Fruit fly (Drosophila melanogaster): ENCODE measurements around the gene SdhD.

SdhD gene

DNA sequence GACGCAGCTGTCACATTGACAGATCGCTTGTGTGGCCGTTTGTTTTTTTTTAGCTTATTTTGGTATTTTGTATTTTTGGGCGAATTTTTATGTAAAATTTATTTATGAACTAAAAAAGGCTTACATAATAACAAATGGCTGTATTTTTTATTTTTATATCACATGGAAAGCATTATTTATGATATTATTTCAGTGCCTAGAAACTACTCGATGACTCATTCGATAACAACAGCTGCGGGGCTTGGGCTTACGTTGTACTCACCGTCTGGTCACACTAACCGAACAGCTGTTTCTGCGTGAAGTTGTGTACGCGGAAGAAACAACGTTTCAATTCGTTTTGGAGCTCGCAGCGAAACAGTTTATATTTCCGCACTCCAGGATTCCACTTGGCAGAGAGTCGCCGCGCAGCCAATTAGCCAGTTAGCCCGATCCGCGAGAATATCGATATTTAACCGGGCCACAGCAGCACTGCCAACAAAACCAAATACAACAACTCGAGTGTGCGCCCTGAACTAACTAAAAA lies 27.3 kb downstream of the SdhD start, which contains the start of the genes Hmgcr and Rpn9:
Gene Hmgcr, plus strand, starts transcription at position 335 of the 523 bp plus-strand sequence.
Gene Rpn9, minus strand, starts transcription at position 473 of the 523 bp plus-strand sequence.
- TF ChIP-seq noc (tag; optimal IDR thresholded peaks at IDR 0.05) = no peak

DNA sequence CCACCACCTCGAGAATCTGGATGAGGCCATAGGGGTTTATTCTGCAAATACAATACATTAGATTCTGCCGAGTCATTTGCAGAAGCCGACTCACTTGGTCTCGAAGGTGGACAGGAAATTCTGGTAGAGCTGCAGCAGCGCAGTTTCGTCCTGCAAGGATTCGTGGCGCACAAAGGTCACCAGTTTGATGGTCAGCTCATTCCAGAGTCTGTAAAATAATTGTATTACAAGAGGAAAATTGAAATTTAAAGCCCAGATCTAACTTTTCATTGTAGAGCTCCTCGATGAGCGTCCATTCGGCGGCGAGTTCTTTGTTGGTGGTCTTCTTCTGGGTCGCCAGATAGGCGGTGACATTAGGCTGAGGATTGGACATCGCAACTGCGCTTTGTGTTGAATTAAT lies 27.9 kb downstream of the SdhD start:
- TF ChIP-seq noc (tag; optimal IDR thresholded peaks at IDR 0.05) = no peak

DNA sequence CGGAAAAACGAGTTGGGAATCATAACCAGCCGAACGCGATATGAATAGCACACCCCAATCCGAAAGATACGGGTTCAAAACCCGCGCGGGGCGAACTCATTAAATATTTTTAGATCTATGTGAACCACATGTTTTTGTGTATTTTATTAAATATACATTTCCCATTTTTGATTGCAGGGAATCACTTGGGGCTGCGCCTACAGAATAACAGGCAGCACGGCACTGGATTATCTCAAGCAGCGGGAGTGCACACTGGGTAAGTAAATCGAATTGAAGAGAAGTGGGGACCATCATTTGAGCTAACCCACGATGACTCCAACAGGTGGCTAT lies 30.0 kb downstream of the SdhD start:
- TF ChIP-seq noc (tag; optimal IDR thresholded peaks at IDR 0.05) = no peak

DNA sequence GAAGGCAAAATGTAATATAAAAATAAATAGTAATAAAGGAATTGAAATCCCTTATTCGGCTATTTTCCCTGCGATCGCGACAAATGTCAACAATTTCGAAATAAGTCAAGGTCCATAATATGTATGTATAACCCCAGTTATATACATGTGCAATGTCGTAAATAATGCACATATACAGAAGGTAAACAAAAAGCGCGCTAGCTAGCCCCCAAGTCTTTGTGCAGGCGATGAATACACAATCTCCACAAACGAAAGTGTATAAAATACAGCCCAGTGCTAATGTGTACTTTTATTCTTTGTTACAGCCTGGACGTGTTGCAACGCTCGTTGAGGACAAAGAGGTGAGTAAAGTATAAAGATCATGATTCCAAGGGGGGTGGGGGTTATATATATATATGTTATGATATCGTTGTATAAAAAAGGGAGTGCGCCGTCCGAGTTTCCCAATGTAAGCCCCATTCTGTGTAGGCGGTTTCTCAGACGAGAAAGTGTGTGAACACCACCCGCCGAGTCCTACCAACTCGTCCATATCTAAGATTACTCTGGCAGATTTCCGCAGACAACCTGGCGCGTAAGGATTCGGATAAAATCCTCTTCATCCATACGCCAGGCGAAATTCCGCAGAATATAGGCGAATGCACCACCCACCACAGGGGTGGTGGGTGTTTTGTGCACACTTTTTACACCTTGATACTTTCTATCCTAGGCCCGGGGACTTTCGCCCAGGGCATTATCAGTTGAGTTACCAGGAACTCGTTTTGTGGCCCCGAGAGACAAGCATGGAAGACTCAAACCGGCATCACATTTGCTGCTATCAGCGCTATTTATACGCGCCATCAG lies 30.5 kb downstream of the SdhD start:
- no peak for TF ChIP-seq noc (tag; optimal IDR thresholded peaks at IDR 0.05)

DNA sequence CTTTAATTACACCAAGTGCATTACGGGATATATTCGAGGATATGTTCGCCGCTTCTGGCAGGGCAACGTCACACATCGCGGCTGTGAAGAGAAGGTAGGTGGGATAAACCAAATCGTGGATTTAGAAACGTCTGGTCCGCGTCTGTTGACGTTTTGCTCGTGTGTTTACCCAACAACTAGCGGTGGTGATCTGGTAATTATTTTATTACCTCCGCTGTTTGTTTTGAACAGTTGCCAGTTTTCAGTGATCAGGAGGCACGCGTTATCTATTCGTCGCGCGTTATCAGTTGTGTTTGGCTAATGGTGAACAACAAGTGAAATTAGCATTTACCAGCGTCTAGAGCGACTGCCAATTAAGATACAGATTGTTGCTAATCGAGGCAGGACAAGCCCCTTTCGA lies 31.3 kb downstream of the SdhD start:
- peak; percentile 78 for TF ChIP-seq noc (tag; optimal IDR thresholded peaks at IDR 0.05)

DNA sequence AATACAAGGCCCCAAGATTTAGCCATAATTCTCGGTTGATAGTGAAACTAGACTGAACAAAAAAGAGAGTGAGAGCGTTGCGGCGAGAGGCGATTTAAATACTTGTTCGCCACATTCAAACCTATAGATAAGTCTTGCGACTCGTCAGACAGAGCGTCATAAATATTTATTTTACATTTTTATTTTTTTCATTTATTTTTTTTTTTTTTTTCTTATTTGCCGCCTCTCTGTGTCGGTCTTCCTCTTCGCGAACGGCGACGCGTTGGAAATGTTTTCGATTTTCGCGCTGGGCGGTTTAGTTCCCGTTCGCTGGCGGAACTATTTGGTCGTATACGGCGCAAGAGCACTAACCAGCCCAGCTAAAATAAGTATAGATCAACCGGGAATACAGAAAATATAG lies 32.3 kb downstream of the SdhD start:
- no peak for TF ChIP-seq noc (tag; optimal IDR thresholded peaks at IDR 0.05)

DNA sequence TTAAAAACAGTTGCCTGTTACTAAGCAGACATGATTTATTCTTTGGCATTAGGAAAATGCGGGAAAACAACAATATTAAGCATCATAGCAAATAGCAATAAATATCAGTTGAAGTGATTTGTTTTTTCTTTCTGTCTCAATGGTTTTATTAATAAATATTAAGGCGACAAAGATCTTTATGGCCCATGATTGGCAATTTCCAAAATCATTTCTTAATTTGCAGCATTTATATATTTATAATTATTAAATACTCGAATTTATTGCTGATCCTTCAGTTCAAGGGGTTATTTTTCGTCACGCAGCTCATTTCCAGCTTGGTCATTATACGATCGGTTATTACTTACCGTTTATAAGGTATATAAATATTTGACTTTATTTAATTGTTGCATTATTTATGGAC lies 32.7 kb downstream of the SdhD start:
- peak; percentile 69 for TF ChIP-seq noc (tag; optimal IDR thresholded peaks at IDR 0.05)

DNA sequence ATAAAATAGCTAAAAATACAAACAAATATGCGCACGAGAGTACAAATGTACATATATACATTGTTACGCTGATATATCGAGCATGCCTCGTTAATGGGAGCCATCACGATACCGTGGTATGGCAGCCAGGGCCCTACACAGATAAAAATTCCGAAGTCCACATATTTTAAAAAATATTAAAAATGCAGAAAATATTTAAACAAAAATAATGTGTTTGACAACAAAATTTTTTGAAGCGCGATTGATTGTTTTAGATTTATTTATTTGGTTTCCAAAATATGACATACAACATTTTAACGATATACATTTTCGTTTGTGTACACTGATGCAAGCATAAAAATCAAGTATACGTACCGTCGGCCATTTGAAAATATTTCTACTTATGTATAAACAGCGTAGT lies 33.7 kb downstream of the SdhD start:
- TF ChIP-seq noc (tag; optimal IDR thresholded peaks at IDR 0.05) = peak; percentile 98

DNA sequence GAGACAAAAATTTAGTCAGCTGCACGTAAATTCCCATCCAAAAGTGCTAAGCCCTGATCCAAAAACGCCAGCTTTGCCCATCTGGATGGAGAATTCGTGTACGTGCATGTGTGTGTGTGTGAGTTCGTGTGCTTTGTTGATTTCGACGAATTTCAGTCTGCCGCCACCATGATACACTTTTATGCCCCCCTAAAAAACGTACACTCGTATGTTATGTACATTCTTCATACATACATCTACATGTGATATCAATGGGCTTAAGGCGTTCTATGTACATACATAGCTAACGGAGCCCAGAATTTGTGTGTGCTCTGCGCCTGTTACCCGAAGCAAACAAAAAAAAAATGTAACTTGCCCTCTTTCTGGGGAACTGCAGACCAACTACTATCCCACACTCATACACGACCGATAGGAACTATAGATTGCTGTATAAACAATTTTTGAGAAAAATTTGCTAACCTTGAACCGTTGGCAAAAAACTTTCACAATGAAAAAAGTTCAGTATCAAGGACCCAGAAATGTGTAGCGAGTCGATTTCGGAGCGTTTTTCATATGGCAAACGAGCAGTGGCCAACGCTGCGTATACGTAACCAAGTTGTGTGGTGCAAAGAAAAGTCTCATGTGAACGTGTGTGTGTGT lies 34.6 kb downstream of the SdhD start:
- TF ChIP-seq noc (tag; optimal IDR thresholded peaks at IDR 0.05) = peak; percentile 61

DNA sequence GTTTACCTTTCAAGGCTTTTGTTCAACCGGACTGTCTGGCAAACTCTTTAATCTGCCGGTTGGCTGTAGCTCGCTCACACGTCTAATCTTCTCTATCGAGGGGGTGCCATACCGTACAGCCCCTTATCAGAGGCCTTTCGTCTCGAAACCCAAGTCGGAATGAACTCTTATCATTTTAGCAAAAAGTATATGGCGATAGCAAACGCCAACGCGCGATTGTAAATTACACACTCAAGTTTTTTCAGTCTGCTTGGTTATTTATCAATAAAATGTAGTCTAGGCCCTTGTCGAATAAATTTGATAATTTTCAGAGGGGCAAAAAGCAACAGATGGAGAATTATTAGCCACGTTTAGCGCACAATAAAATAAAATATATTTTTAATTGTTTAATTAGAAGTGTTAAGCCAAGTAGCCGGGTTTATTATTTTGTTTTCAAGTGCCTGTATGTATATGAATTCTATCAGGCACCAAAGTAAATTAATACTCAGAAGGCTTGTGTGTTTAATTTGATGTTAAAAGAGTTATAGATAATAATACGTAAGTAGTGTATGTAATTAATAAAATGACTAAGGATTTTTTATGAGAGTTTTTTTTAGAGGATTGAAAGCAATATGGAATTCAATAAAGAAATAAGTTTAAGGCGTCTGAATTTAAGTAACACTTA lies 35.4 kb downstream of the SdhD start:
- peak; percentile 90 for TF ChIP-seq noc (tag; optimal IDR thresholded peaks at IDR 0.05)

DNA sequence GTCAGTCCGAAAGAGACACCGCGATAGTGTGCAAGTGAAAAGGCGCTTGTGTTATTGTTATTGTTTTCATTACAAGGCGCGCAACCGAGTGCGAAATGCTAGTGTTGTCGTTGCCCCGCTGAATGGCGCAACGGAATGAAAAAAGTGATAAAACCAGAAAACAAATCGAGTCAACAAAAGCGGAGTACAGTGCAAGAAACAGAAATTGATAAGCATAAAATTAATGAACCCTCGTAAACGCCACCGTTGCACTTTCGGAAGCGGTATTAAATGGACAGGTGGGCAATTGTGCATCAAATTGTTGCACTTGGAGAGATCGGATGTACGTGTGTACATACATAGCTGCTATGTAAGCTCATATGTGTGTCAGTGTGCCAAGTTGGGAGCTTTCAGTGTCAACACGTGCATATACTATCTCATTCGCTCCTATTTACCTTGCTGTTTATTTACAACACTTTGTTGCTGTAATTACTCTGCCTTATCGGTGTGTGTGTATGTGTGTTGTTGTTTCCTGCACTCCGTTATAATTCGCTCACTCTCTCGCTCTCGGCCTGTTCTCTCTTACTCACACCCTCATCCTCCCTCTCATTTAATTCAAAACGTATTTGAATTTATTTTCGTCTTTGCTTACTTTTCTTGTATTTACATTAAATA lies 36.9 kb downstream of the SdhD start:
- no peak for TF ChIP-seq noc (tag; optimal IDR thresholded peaks at IDR 0.05)

DNA sequence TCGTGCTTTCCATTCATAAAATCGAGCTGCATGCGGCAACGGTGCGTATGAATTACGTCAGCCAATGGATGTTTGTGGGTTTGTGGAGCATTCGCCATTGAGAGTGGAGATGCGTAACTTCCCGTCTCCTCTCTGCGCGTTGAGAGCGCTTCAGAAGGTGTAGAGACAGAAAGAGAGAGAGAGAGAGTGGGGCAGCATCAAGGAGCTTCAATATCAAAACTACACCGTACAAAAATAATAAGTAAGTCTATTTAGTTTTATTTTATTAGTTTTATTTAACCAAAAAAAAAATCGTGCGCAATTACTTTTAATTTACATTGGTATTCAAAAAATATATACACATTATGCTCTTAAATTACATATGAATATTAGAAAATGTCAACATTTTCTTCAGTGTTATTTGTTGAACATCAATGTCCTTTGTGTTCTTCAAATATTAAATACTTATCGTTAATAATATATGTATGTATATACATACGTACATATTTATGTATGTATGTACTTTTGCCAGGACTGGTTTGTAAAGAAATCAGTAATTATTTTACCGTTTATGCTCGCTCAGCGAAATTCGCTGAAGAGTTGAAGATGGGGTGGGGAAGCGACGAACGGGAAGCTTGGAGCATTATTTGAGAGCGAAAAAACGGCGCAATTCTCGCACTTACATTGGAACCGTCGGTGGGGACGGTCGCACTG lies 37.6 kb downstream of the SdhD start, which contains the start of gene CG10365:
Gene CG10365, plus strand, starts transcription at position 652 of the 693 bp plus-strand sequence.
- TF ChIP-seq noc (tag; optimal IDR thresholded peaks at IDR 0.05) = peak; percentile 89

DNA sequence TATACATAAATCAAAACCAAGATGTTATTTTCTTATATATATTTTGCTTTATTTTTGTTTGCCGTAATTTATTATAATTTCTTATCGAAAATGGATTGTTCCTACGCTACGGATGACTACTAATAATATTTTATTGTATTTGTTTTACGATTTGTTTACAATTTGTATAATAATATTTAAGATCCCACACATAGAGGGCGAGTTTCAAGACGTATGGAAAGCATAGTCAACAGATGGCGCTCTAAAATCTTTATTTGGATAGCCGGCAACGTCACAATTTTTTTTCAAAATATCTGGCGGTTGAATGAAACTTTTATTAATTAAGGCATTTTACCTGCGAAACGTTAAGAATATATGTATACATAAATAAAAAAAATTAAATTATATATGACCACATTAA lies 38.5 kb downstream of the SdhD start:
- TF ChIP-seq noc (tag; optimal IDR thresholded peaks at IDR 0.05) = peak; percentile 44

DNA sequence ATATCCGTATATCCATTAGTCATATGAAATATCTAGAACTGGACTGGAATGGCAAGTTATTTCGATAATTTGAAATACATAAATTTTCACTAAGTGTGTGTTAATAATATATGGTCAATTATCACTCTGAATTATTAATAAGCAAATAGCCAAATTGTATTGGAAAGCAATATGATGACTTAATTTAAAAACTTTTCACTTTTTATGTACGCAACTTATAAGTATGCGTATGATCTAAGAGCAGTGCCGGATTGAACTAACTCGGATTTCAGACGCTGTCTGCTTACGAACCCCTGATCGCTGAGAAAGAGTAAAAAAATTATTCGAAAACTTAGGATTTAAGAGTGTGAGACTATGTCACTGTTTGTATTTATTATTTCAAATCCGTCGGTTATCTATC lies 38.9 kb downstream of the SdhD start, which contains the start of gene CG10232:
Gene CG10232, minus strand, starts transcription at position 101 of the 400 bp plus-strand sequence.
- no peak for TF ChIP-seq noc (tag; optimal IDR thresholded peaks at IDR 0.05)

DNA sequence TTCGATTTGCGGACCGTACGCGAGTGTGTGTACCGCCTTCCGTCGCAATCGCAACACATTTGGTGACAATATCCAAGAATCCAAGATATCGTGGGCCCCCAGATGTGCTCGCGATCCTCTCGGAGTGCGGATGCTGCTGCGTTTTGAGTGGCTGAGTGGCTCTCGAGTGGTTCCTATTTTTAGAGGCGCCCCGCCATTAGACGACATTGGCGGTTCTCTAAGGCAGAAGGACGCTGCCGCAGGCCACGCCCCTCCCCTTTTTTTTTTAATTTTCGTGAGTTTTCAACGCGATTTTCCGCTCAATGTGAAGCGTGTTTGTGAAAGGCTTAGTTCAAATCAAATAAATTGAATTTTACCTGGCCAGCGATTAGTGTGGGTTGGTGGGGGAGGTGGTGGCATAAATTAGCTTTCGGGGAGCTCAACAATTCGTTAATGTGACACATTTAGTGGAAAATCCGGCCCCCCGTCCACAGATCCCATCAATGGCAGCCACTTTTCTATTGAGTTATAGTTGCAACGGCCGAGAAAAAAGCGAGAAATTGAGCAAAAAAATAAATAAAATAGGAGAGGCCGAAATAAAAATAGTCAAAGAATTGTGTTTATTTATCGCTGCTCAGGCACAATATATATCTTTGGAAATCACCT lies 42.0 kb downstream of the SdhD start, which contains the start of gene nau:
Gene nau, minus strand, starts transcription at position 61 of the 645 bp plus-strand sequence.
- TF ChIP-seq noc (tag; optimal IDR thresholded peaks at IDR 0.05) = no peak

All from whole organism, larva.